Worm (Caenorhabditis elegans): ENCODE data around the gene spsb-1.

ce11 chrII:15218609-15219008 is 22.1 kb downstream of the spsb-1 start:
- TF ChIP-seq efl-3 (GFP tag; optimal IDR thresholded peaks at IDR 0.05) (no peak), nhr-71 (tag; optimal IDR thresholded peaks at IDR 0.05) (no peak), nhr-76 (tag; optimal IDR thresholded peaks at IDR 0.05) (no peak), lin-15B (tag; optimal IDR thresholded peaks at IDR 0.05) (no peak), nhr-85 (tag) (no peak), lin-39 (tag; optimal IDR thresholded peaks at IDR 0.05) (no peak), nhr-47 (tag; optimal IDR thresholded peaks at IDR 0.05) (no peak), ceh-90 (tag; optimal IDR thresholded peaks at IDR 0.05) (no peak), nhr-84 (tag; optimal IDR thresholded peaks at IDR 0.05) (no peak), nhr-237 (tag; optimal IDR thresholded peaks at IDR 0.05) (no peak), ces-1 (GFP tag; optimal IDR thresholded peaks at IDR 0.05) (no peak), snpc-4 (tag; optimal IDR thresholded peaks at IDR 0.05) (no peak), nhr-12 (tag; optimal IDR thresholded peaks at IDR 0.05) (no peak)

Data from whole organism, L1 larva.